Fruit fly (Drosophila melanogaster) whole organism, embryonic: ENCODE data around the gene CG6149.

Source experiments
- Ada2b ChIP-seq: fragments of 200-800 bp; sonication (Bioruptor generic); IDR thresholded peaks from 2 replicates; pipeline ENCODE4 v1.3.6; 2022; ENCODE audit warnings: missing biosample characterization, missing genetic modification characterization
- Aef1 ChIP-seq: fragments of 200-800 bp; sonication (Bioruptor generic); IDR thresholded peaks from 3 replicates; pipeline ENCODE4 v1.3.6; 2022; ENCODE audit warnings: missing biosample characterization, missing genetic modification characterization
- CG10209 ChIP-seq: fragments of 200-800 bp; sonication (Bioruptor generic); optimal IDR thresholded peaks from 3 replicates; lab custom pipeline; 2017; ENCODE audit warnings: missing biosample characterization, mild to moderate bottlenecking, missing genetic modification characterization, missing genetic modification reagents
- CG13296 ChIP-seq: fragments of 200-800 bp; sonication (Bioruptor generic); optimal IDR thresholded peaks from 3 replicates; lab custom pipeline; 2018; ENCODE audit warnings: missing biosample characterization, mild to moderate bottlenecking, missing genetic modification characterization
- CG13624 ChIP-seq: fragments of 200-800 bp; sonication (Bioruptor generic); optimal IDR thresholded peaks from 2 replicates; lab custom pipeline; 2016; ENCODE audit warnings: missing biosample characterization, missing genetic modification characterization
- CG14965 ChIP-seq: fragments of 200-800 bp; sonication (Bioruptor generic); optimal IDR thresholded peaks from 2 replicates; lab custom pipeline; 2016; ENCODE audit warnings: missing biosample characterization, missing genetic modification characterization, borderline replicate concordance
- CG1602 ChIP-seq: fragments of 200-800 bp; sonication (Bioruptor generic); optimal IDR thresholded peaks from 3 replicates; lab custom pipeline; 2016; ENCODE audit warnings: missing biosample characterization, missing genetic modification characterization
- CG17912 ChIP-seq: fragments of 200-800 bp; sonication (Bioruptor generic); optimal IDR thresholded peaks from 2 replicates; lab custom pipeline; 2018; ENCODE audit warnings: missing biosample characterization, mild to moderate bottlenecking, missing genetic modification characterization
- CG2889 ChIP-seq: fragments of 200-800 bp; sonication (Bioruptor generic); IDR thresholded peaks from 3 replicates; pipeline ENCODE4 v1.3.6; 2022; ENCODE audit warnings: missing biosample characterization, missing genetic modification characterization
- CG42726 ChIP-seq: fragments of 200-800 bp; sonication (Bioruptor generic); IDR thresholded peaks from 2 replicates; pipeline ENCODE4 v1.3.6; 2022; ENCODE audit warnings: missing biosample characterization, missing genetic modification characterization; ENCODE audit not compliant: partially characterized antibody
- CG7987 ChIP-seq: fragments of 200-800 bp; sonication (Bioruptor generic); optimal IDR thresholded peaks from 2 replicates; lab custom pipeline; 2018; ENCODE audit warnings: missing biosample characterization, mild to moderate bottlenecking, missing genetic modification characterization, moderate library complexity
- CG8924 ChIP-seq: fragments of 200-800 bp; optimal IDR thresholded peaks from 3 replicates; lab custom pipeline; 2019; ENCODE audit warnings: missing biosample characterization, mild to moderate bottlenecking, missing genetic modification characterization, moderate library complexity
- CG9932 ChIP-seq: fragments of 200-800 bp; sonication (Bioruptor generic); IDR thresholded peaks from 2 replicates; pipeline ENCODE4 v1.3.6; 2022; ENCODE audit warnings: missing biosample characterization, missing genetic modification characterization
- Fer3 ChIP-seq: fragments of 200-800 bp; sonication (Bioruptor generic); optimal IDR thresholded peaks from 2 replicates; lab custom pipeline; 2018; ENCODE audit warnings: missing biosample characterization, mild to moderate bottlenecking, missing genetic modification characterization, moderate library complexity
- Kr ChIP-seq: fragments of 200-800 bp; sonication (Bioruptor generic); optimal IDR thresholded peaks from 2 replicates; lab custom pipeline; 2017; ENCODE audit warnings: missing biosample characterization, mild to moderate bottlenecking, missing genetic modification characterization
- Max ChIP-seq: fragments of 200-800 bp; sonication (Bioruptor generic); optimal IDR thresholded peaks from 2 replicates; lab custom pipeline; 2016; ENCODE audit warnings: missing biosample characterization, mild to moderate bottlenecking, missing genetic modification characterization
- NFAT ChIP-seq: fragments of 200-800 bp; sonication (Bioruptor generic); IDR thresholded peaks from 2 replicates; pipeline ENCODE4 v1.3.6; 2022; ENCODE audit warnings: missing biosample characterization, missing genetic modification characterization
- Neu2 ChIP-seq: fragments of 200-800 bp; sonication (Bioruptor generic); optimal IDR thresholded peaks from 3 replicates; lab custom pipeline; 2016; ENCODE audit warnings: missing biosample characterization, missing genetic modification characterization, borderline replicate concordance
- Nf-YA ChIP-seq: fragments of 200-800 bp; sonication (Bioruptor generic); IDR thresholded peaks from 2 replicates; pipeline ENCODE4 v1.3.6; 2022; ENCODE audit warnings: missing biosample characterization, missing genetic modification characterization
- Ssrp ChIP-seq: fragments of 200-800 bp; sonication (Bioruptor generic); optimal IDR thresholded peaks from 2 replicates; lab custom pipeline; 2018; ENCODE audit warnings: missing biosample characterization, mild to moderate bottlenecking, missing genetic modification characterization, moderate library complexity
- Xbp1 ChIP-seq: fragments of 200-800 bp; sonication (Bioruptor generic); optimal IDR thresholded peaks from 3 replicates; lab custom pipeline; 2016; ENCODE audit warnings: missing biosample characterization, mild to moderate bottlenecking, missing genetic modification characterization
- ab ChIP-seq: fragments of 200-800 bp; sonication (Bioruptor generic); optimal IDR thresholded peaks from 2 replicates; lab custom pipeline; 2016; ENCODE audit warnings: missing biosample characterization, missing genetic modification characterization
- ac ChIP-seq: fragments of 200-800 bp; sonication (Bioruptor generic); optimal IDR thresholded peaks from 3 replicates; lab custom pipeline; 2017; ENCODE audit warnings: missing biosample characterization, mild to moderate bottlenecking, missing genetic modification characterization
- amos ChIP-seq: fragments of 200-800 bp; sonication (Bioruptor generic); IDR thresholded peaks from 2 replicates; pipeline ENCODE4 v1.3.6; 2022; ENCODE audit warnings: missing biosample characterization, missing genetic modification characterization; ENCODE audit not compliant: partially characterized antibody
- da ChIP-seq: fragments of 200-800 bp; sonication (Bioruptor generic); optimal IDR thresholded peaks from 2 replicates; lab custom pipeline; 2016; ENCODE audit warnings: missing biosample characterization, missing genetic modification characterization
- dati ChIP-seq: fragments of 200-800 bp; sonication (Bioruptor generic); IDR thresholded peaks from 2 replicates; pipeline ENCODE4 v1.3.6; 2022; ENCODE audit warnings: missing biosample characterization, missing genetic modification characterization
- ftz-f1 ChIP-seq: fragments of 200-800 bp; sonication (Bioruptor generic); optimal IDR thresholded peaks from 2 replicates; lab custom pipeline; 2016; ENCODE audit warnings: missing biosample characterization, missing genetic modification characterization
- gt ChIP-seq: fragments of 200-800 bp; sonication (Bioruptor generic); IDR thresholded peaks from 2 replicates; pipeline ENCODE4 v1.3.6; 2022; ENCODE audit warnings: missing biosample characterization, missing genetic modification characterization
- h ChIP-seq: fragments of >200 bp; optimal IDR thresholded peaks from 2 replicates; lab custom pipeline; 2017
- inv ChIP-seq: fragments of 200-800 bp; sonication (Bioruptor generic); IDR thresholded peaks from 2 replicates; pipeline ENCODE4 v1.3.6; 2022; ENCODE audit warnings: missing biosample characterization, missing genetic modification characterization; ENCODE audit not compliant: partially characterized antibody
- lbe ChIP-seq: fragments of 200-800 bp; sonication (Bioruptor generic); optimal IDR thresholded peaks from 2 replicates; lab custom pipeline; 2016; ENCODE audit warnings: missing biosample characterization, mild to moderate bottlenecking, missing genetic modification characterization
- lmd ChIP-seq: fragments of 200-800 bp; sonication (Bioruptor generic); IDR thresholded peaks from 2 replicates; pipeline ENCODE4 v1.3.6; 2022; ENCODE audit warnings: missing biosample characterization, missing genetic modification characterization
- lov ChIP-seq, 2 experiments: fragments of 200-800 bp in 1 of 2; fragments of >200 bp in 1 of 2; sonication (Bioruptor generic) in 1 of 2; IDR thresholded peaks in 1 of 2; optimal IDR thresholded peaks in 1 of 2; 2 replicates in 1 of 2; 3 replicates in 1 of 2; pipeline versions ENCODE4 v1.3.6 to Lab custom; 2017 to 2022; ENCODE audit warnings: missing biosample characterization in 1 of 2, missing genetic modification characterization in 1 of 2
- luna ChIP-seq: fragments of 200-800 bp; sonication (Bioruptor generic); optimal IDR thresholded peaks from 2 replicates; lab custom pipeline; 2016; ENCODE audit warnings: missing biosample characterization, missing genetic modification characterization
- maf-S ChIP-seq: fragments of 200-800 bp; sonication (Bioruptor generic); optimal IDR thresholded peaks from 2 replicates; lab custom pipeline; 2016; ENCODE audit warnings: missing biosample characterization, missing genetic modification characterization
- mirr ChIP-seq: fragments of 200-800 bp; sonication (Bioruptor generic); optimal IDR thresholded peaks from 3 replicates; lab custom pipeline; 2018; ENCODE audit warnings: missing biosample characterization, mild to moderate bottlenecking, missing genetic modification characterization
- nerfin-1 ChIP-seq: fragments of 200-800 bp; sonication (Bioruptor generic); optimal IDR thresholded peaks from 3 replicates; lab custom pipeline; 2019; ENCODE audit warnings: missing biosample characterization, mild to moderate bottlenecking, missing genetic modification characterization, moderate library complexity
- org-1 ChIP-seq: fragments of 200-800 bp; sonication (Bioruptor generic); optimal IDR thresholded peaks from 2 replicates; lab custom pipeline; 2017; ENCODE audit warnings: missing biosample characterization, missing genetic modification characterization
- otp ChIP-seq: fragments of 200-800 bp; sonication (Bioruptor generic); IDR thresholded peaks from 3 replicates; pipeline ENCODE4, ENCODE4 v1.3.6; 2022; ENCODE audit warnings: missing biosample characterization, missing genetic modification characterization
- p53 ChIP-seq: fragments of 200-800 bp; sonication (Bioruptor generic); optimal IDR thresholded peaks from 2 replicates; lab custom pipeline; 2016; ENCODE audit warnings: missing biosample characterization, missing genetic modification characterization
- pan ChIP-seq, 4 experiments: fragments of >200 bp in 3 of 4; fragments of 200-800 bp in 1 of 4; sonication (Bioruptor generic) in 1 of 4; optimal IDR thresholded peaks in 3 of 4; IDR thresholded peaks in 1 of 4; 2 replicates each; pipeline versions ENCODE4 v1.3.6 to Lab custom; 2017 to 2022; ENCODE audit warnings: missing biosample characterization in 2 of 4, missing genetic modification characterization in 2 of 4, mixed read lengths in 1 of 4
- pho ChIP-seq: fragments of 200-800 bp; sonication (Bioruptor generic); optimal IDR thresholded peaks from 2 replicates; lab custom pipeline; 2016; ENCODE audit warnings: missing biosample characterization, missing genetic modification characterization
- sc ChIP-seq, 3 experiments: fragments of >200 bp in 2 of 3; fragments of 200-800 bp in 1 of 3; sonication (Bioruptor generic) in 1 of 3; optimal IDR thresholded peaks; 2 replicates in 2 of 3; 3 replicates in 1 of 3; lab custom pipeline; 2017; ENCODE audit warnings: mild to moderate bottlenecking in 1 of 3, missing biosample characterization in 1 of 3, missing genetic modification characterization in 1 of 3, missing genetic modification reagents in 1 of 3
- slp2 ChIP-seq: fragments of 200-800 bp; sonication (Bioruptor generic); optimal IDR thresholded peaks from 2 replicates; lab custom pipeline; 2016; ENCODE audit warnings: missing biosample characterization, missing genetic modification characterization
- unpg ChIP-seq: fragments of 200-800 bp; sonication (Bioruptor generic); optimal IDR thresholded peaks from 3 replicates; lab custom pipeline; 2018; ENCODE audit warnings: missing biosample characterization, mild to moderate bottlenecking, missing genetic modification characterization, moderate library complexity
- wdn ChIP-seq: fragments of 200-800 bp; sonication (Bioruptor generic); IDR thresholded peaks from 2 replicates; pipeline ENCODE4 v1.3.6; 2022; ENCODE audit warnings: missing biosample characterization, missing genetic modification characterization
- z ChIP-seq: fragments of 200-800 bp; sonication (Bioruptor generic); IDR thresholded peaks from 3 replicates; pipeline ENCODE4 v1.3.6; 2022; ENCODE audit warnings: missing biosample characterization, missing genetic modification characterization

The CG6149 gene

dm6 chr3L:11405362-11406254 is 29.7 kb downstream of the CG6149 start (continued):
- no peak for TF ChIP-seq sc (optimal IDR thresholded peaks at IDR 0.05; lab: Kevin White, UChicago)
- TF ChIP-seq sc (GFP tag; optimal IDR thresholded peaks at IDR 0.05; lab: Kevin White, UChicago) = peak; percentile 92
- peak; percentile 94 for TF ChIP-seq dati (GFP tag; lab: Robert Waterston, UW)
- TF ChIP-seq CG13624 (GFP tag; lab: Kevin White, UChicago) = peak; percentile 84
- peak; percentile 96 for TF ChIP-seq Xbp1 (GFP tag; lab: Kevin White, UChicago)
- no peak for TF ChIP-seq luna (GFP tag; lab: Kevin White, UChicago)
- TF ChIP-seq Neu2 (GFP tag; lab: Kevin White, UChicago) = no peak
- TF ChIP-seq lmd (GFP tag; lab: Robert Waterston, UW) = peak; percentile 93
- peak; percentile 95 for TF ChIP-seq CG8924 (tag; lab: Kevin White, UChicago)
- peak; percentile 94 for TF ChIP-seq CG10209
- TF ChIP-seq otp (GFP tag; lab: Robert Waterston, UW) = peak; percentile 99
- TF ChIP-seq pan (optimal IDR thresholded peaks at IDR 0.05; lab: Kevin White, UChicago) = no peak
- TF ChIP-seq pan (GFP tag; optimal IDR thresholded peaks at IDR 0.05 in 1 of 2, IDR thresholded peaks at IDR 0.05 in 1 of 2) = peak in 1 of 2 experiments; percentile 96
- peak; percentile 96 for TF ChIP-seq Ada2b (GFP tag; lab: Robert Waterston, UW)
- TF ChIP-seq Nf-YA (GFP tag; lab: Robert Waterston, UW) = peak; percentile 93
- TF ChIP-seq CG7987 (GFP tag; lab: Kevin White, UChicago) = peak; percentile 70
- TF ChIP-seq pho (GFP tag; lab: Kevin White, UChicago) = peak; percentile 90
- peak; percentile 91 for TF ChIP-seq Max (GFP tag; lab: Kevin White, UChicago)
- TF ChIP-seq org-1 = peak; percentile 91
- TF ChIP-seq CG13296 (GFP tag; lab: Kevin White, UChicago) = peak; percentile 86
- peak; percentile 63 for TF ChIP-seq Kr (GFP tag; lab: Kevin White, UChicago)
- peak; percentile 89 for TF ChIP-seq maf-S (GFP tag; lab: Kevin White, UChicago)
- TF ChIP-seq ftz-f1 (GFP tag; lab: Kevin White, UChicago) = no peak
- TF ChIP-seq inv (GFP tag; lab: Robert Waterston, UW) = peak; percentile 13; the same call in 1 of the 2 replicates
- TF ChIP-seq ab (GFP tag; lab: Kevin White, UChicago) = peak; percentile 73
- peak; percentile 91 for TF ChIP-seq wdn (GFP tag; lab: Robert Waterston, UW)
- TF ChIP-seq Fer3 = peak; percentile 91
- peak; percentile 93 for TF ChIP-seq CG2889 (GFP tag; lab: Robert Waterston, UW)
- peak; percentile 96 for TF ChIP-seq unpg (GFP tag; lab: Kevin White, UChicago)
- TF ChIP-seq lov (optimal IDR thresholded peaks at IDR 0.05; lab: Kevin White, UChicago) = no peak
- TF ChIP-seq lov (GFP tag; IDR thresholded peaks at IDR 0.05; lab: Robert Waterston, UW) = peak; percentile 97
- peak; percentile 86 for TF ChIP-seq CG17912 (GFP tag; lab: Kevin White, UChicago)
- TF ChIP-seq Aef1 = peak; percentile 92
- TF ChIP-seq gt = peak; percentile 89
- TF ChIP-seq CG14965 (GFP tag; lab: Kevin White, UChicago) = peak; percentile 62
- no peak for TF ChIP-seq mirr (GFP tag; lab: Kevin White, UChicago)
- TF ChIP-seq ac (GFP tag; lab: Kevin White, UChicago) = peak; percentile 82
- peak; percentile 81 for TF ChIP-seq z (GFP tag; lab: Robert Waterston, UW)
- peak; percentile 94 for TF ChIP-seq nerfin-1 (tag; lab: Kevin White, UChicago)
- TF ChIP-seq NFAT (GFP tag; lab: Robert Waterston, UW) = peak; percentile 88
- TF ChIP-seq CG9932 (GFP tag; lab: Robert Waterston, UW) = peak; percentile 90
- TF ChIP-seq lbe (GFP tag; lab: Kevin White, UChicago) = peak; percentile 89
- peak; percentile 94 for TF ChIP-seq CG1602 (GFP tag; lab: Kevin White, UChicago)
- no peak for TF ChIP-seq h (lab: Kevin White, UChicago)
- TF ChIP-seq slp2 (GFP tag; lab: Kevin White, UChicago) = peak; percentile 95
- peak; percentile 81 for TF ChIP-seq p53 (GFP tag; lab: Kevin White, UChicago)
- TF ChIP-seq CG42726 (GFP tag; lab: Robert Waterston, UW) = no peak
- TF ChIP-seq Ssrp = peak; percentile 96
- TF ChIP-seq amos (GFP tag; lab: Robert Waterston, UW) = no peak
- TF ChIP-seq da (GFP tag; lab: Kevin White, UChicago) = peak; percentile 91
